Worm (Caenorhabditis elegans) whole organism, mixed stage, embryonic: Measurements from ENCODE around the gene F36D4.5.
A peak's percentile ranks its signal among the peaks of the same experiment; 100 is the strongest.

ENCODE experiments used
- M03D4.4 ChIP-seq: sonication (generic microtip); optimal IDR thresholded peaks from 2 replicates; lab custom pipeline; 2017; ENCODE audit warnings: mild to moderate bottlenecking, missing genetic modification characterization, missing compliant biosample characterization
- bed-3 ChIP-seq: fragments of 200-800 bp; sonication (Bioruptor generic); optimal IDR thresholded peaks from 3 replicates; lab custom pipeline; 2018; ENCODE audit warnings: mild to moderate bottlenecking, missing genetic modification characterization, moderate library complexity, missing compliant biosample characterization
- blmp-1 ChIP-seq: fragments of 150-350 bp; optimal IDR thresholded peaks from 2 replicates; lab custom pipeline; 2014; ENCODE audit warnings: missing biosample characterization, missing genetic modification characterization
- ceh-39 ChIP-seq: fragments of 150-350 bp; optimal IDR thresholded peaks from 2 replicates; lab custom pipeline; 2014; ENCODE audit warnings: missing biosample characterization, missing genetic modification characterization
- ceh-43 ChIP-seq: fragments of 200-800 bp; sonication (Bioruptor generic); optimal IDR thresholded peaks from 2 replicates; lab custom pipeline; 2018; ENCODE audit warnings: mild to moderate bottlenecking, missing genetic modification characterization, moderate library complexity, missing compliant biosample characterization
- ces-1 ChIP-seq: fragments of 150-350 bp; optimal IDR thresholded peaks from 2 replicates; lab custom pipeline; 2014; ENCODE audit warnings: missing biosample characterization, missing genetic modification reagents, missing genetic modification characterization
- cnd-1 ChIP-seq: fragments of 200-800 bp; sonication (Bioruptor generic); optimal IDR thresholded peaks from 2 replicates; lab custom pipeline; 2018; ENCODE audit warnings: mild to moderate bottlenecking, missing genetic modification characterization, missing compliant biosample characterization
- drap-1 ChIP-seq: fragments of 200-800 bp; sonication (Bioruptor generic); optimal IDR thresholded peaks from 3 replicates; lab custom pipeline; 2018; ENCODE audit warnings: mild to moderate bottlenecking, missing genetic modification characterization, missing compliant biosample characterization
- elt-1 ChIP-seq: sonication (generic microtip); optimal IDR thresholded peaks from 2 replicates; lab custom pipeline; 2017; ENCODE audit warnings: missing genetic modification characterization, mild to moderate bottlenecking, missing compliant biosample characterization, antibody characterized with exemption, moderate library complexity, borderline replicate concordance; ENCODE audit not compliant: insufficient read depth
- elt-3 ChIP-seq: fragments of 150-350 bp; optimal IDR thresholded peaks from 2 replicates; lab custom pipeline; 2014; ENCODE audit warnings: missing biosample characterization, missing genetic modification characterization
- flh-1 ChIP-seq: fragments of 200-800 bp; sonication (Bioruptor generic); optimal IDR thresholded peaks from 2 replicates; lab custom pipeline; 2018; ENCODE audit warnings: mild to moderate bottlenecking, missing genetic modification characterization, moderate library complexity, missing compliant biosample characterization
- ham-2 ChIP-seq: fragments of 200-800 bp; sonication (Bioruptor generic); optimal IDR thresholded peaks from 2 replicates; lab custom pipeline; 2018; ENCODE audit warnings: mild to moderate bottlenecking, missing genetic modification characterization, missing compliant biosample characterization
- hlh-1 ChIP-seq: fragments of 150-350 bp; optimal IDR thresholded peaks from 2 replicates; lab custom pipeline; 2014; ENCODE audit warnings: missing biosample characterization, missing genetic modification reagents, missing genetic modification characterization
- lin-13 ChIP-seq: fragments of 150-350 bp; optimal IDR thresholded peaks from 2 replicates; lab custom pipeline; 2014; ENCODE audit warnings: missing biosample characterization, missing genetic modification characterization
- lin-32 ChIP-seq: fragments of 200-800 bp; sonication (Bioruptor generic); optimal IDR thresholded peaks from 2 replicates; lab custom pipeline; 2018; ENCODE audit warnings: mild to moderate bottlenecking, missing genetic modification characterization, missing compliant biosample characterization
- lsy-2 ChIP-seq: fragments of 150-350 bp; optimal IDR thresholded peaks from 2 replicates; lab custom pipeline; 2014; ENCODE audit warnings: missing biosample characterization, missing genetic modification characterization
- mab-5 ChIP-seq: fragments of 150-350 bp; optimal IDR thresholded peaks from 2 replicates; lab custom pipeline; 2014; ENCODE audit warnings: missing biosample characterization, missing genetic modification characterization
- mls-2 ChIP-seq: sonication (generic microtip); optimal IDR thresholded peaks from 2 replicates; lab custom pipeline; 2016; ENCODE audit warnings: mild to moderate bottlenecking, missing genetic modification characterization, moderate library complexity, missing compliant biosample characterization
- nhr-12 ChIP-seq: fragments of 150-350 bp; optimal IDR thresholded peaks from 2 replicates; lab custom pipeline; 2014; ENCODE audit warnings: missing biosample characterization, missing genetic modification characterization
- nhr-2 ChIP-seq: fragments of 150-350 bp; optimal IDR thresholded peaks from 2 replicates; lab custom pipeline; 2014; ENCODE audit warnings: missing biosample characterization, missing genetic modification characterization
- nhr-237 ChIP-seq: fragments of 150-350 bp; optimal IDR thresholded peaks from 2 replicates; lab custom pipeline; 2014; ENCODE audit warnings: missing biosample characterization, missing genetic modification characterization
- nhr-76 ChIP-seq: sonication (generic microtip); optimal IDR thresholded peaks from 2 replicates; lab custom pipeline; 2017; ENCODE audit warnings: missing biosample characterization, missing genetic modification characterization
- sem-2 ChIP-seq: fragments of 200-800 bp; sonication (Bioruptor generic); optimal IDR thresholded peaks from 2 replicates; lab custom pipeline; 2018; ENCODE audit warnings: mild to moderate bottlenecking, missing genetic modification characterization, missing compliant biosample characterization
- snpc-4 ChIP-seq: fragments of 150-350 bp; optimal IDR thresholded peaks from 2 replicates; lab custom pipeline; 2014; ENCODE audit warnings: missing biosample characterization, missing genetic modification characterization
- sptf-1 ChIP-seq: sonication (generic microtip); optimal IDR thresholded peaks from 2 replicates; lab custom pipeline; 2017; ENCODE audit warnings: mild to moderate bottlenecking, missing genetic modification characterization, moderate library complexity, missing compliant biosample characterization
- unc-39 ChIP-seq: fragments of 150-350 bp; optimal IDR thresholded peaks from 2 replicates; lab custom pipeline; 2014; ENCODE audit warnings: missing biosample characterization, missing genetic modification characterization
- unc-62 ChIP-seq: fragments of 150-350 bp; optimal IDR thresholded peaks from 2 replicates; lab custom pipeline; 2014; ENCODE audit warnings: missing biosample characterization, missing genetic modification reagents, missing genetic modification characterization
- zip-8 ChIP-seq: fragments of 150-350 bp; optimal IDR thresholded peaks from 2 replicates; lab custom pipeline; 2014; ENCODE audit warnings: missing biosample characterization, missing genetic modification characterization
- ztf-11 ChIP-seq: fragments of 150-350 bp; optimal IDR thresholded peaks from 2 replicates; lab custom pipeline; 2014; ENCODE audit warnings: missing biosample characterization, missing genetic modification characterization

The F36D4.5 gene

DNA sequence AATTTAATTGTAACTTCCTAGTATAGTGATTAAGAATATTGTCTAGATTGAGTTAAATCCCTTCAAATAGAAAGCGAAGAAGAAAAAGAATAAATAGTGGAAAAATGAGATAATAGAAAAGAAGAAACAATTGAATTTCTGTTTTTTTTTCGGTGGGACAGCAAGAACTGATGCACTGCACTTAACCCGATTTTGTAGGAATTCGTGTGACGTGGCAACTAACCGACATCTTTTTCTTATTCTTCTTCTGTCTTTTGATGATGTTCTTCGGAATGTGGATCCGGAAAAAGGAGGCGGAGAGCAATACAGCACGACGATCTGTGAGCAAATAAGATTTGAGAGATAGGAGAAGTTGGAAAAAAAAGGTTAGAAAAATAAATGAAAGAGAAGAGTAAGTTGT lies 16.7 kb downstream of the F36D4.5 start:
- peak; percentile 21 for TF ChIP-seq ces-1
- TF ChIP-seq lsy-2 (tag; lab: Kevin White, UChicago): no peak

DNA sequence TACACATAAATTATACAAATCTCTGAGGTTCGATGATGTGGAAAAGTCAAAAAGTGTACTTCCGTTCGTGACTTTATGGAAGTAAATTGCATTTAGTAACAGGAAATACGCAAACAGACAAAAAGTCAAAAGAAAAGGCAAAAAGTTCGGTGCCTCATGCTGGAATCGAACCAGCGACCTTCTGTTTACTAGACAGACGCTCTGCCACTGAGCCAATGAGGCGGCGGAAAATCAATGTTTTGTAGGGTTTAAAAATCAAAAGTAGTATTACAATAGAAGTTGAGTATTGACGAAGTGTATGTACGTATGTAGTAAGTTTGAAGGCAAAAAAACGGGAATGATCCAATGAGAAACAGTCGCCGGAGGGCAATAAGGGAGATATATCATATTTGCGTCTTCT lies 18.7 kb downstream of the F36D4.5 start:
- TF ChIP-seq mab-5 (tag; lab: Kevin White, UChicago) (no peak), hlh-1 (tag; lab: Kevin White, UChicago) (no peak), ces-1 (no peak), sem-2 (GFP tag; lab: Kevin White, UChicago) (no peak), mls-2 (no peak), bed-3 (GFP tag; lab: Kevin White, UChicago) (no peak), unc-39 (tag; lab: Kevin White, UChicago) (no peak), sptf-1 (tag; lab: Kevin White, UChicago) (no peak), snpc-4 (tag; lab: Kevin White, UChicago) (no peak), nhr-76 (tag; lab: Kevin White, UChicago) (no peak), ceh-43 (GFP tag; lab: Kevin White, UChicago) (no peak)

ce11 chrV:9399886-9400373 lies 25.7 kb downstream of the F36D4.5 start, which contains the start of gene trpp-4:
trpp-4 (plus strand) TSS chrV:9400327.
- TF ChIP-seq ces-1: peak; percentile 85
- no peak for TF ChIP-seq ceh-39 (tag; lab: Kevin White, UChicago)

DNA sequence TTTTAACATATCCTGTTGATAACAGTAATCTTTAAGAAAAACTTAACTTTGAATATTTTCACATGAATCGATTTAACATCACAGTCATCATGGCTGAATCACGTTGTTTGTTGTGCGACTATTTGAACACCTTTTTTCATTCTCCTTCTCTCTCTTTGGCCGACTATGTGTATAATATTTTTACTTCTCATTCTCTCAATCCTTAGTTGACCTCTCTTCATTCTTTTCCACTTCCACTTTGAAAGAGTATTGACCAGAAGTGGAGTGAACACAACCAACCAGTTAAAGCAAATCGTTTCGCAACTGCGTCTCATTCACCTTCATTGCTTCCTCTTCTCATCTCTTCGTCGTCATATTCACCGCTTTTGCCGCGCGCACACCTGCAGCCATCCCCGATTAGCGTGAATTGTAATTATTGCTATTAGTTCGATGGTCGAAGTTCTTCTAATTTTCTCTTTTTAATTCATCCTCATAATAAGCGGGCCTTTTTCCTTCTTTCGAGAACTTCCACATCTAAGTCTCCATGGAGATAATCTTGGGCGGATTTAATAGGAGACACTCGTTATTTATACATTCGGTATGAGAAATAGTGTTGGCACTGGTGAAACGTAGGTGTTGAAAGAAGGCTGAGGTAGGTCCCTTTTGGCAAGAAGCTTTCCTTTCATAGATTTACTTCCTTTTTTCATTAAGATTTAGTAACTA lies 30.5 kb downstream of the F36D4.5 start:
- TF ChIP-seq mls-2 (peak; percentile 51), sptf-1 (tag; lab: Kevin White, UChicago) (no peak), ceh-43 (GFP tag; lab: Kevin White, UChicago) (peak; percentile 45), nhr-2 (tag; lab: Kevin White, UChicago) (no peak), ham-2 (GFP tag; lab: Kevin White, UChicago) (peak; percentile 90), flh-1 (GFP tag; lab: Kevin White, UChicago) (no peak), lin-13 (no peak), mab-5 (tag; lab: Kevin White, UChicago) (no peak), lsy-2 (tag; lab: Kevin White, UChicago) (no peak), elt-1 (tag; lab: Kevin White, UChicago) (no peak), drap-1 (no peak), cnd-1 (tag; lab: Kevin White, UChicago) (no peak), lin-32 (no peak), unc-62 (GFP tag; lab: Kevin White, UChicago) (no peak), elt-3 (tag; lab: Kevin White, UChicago) (no peak), snpc-4 (tag; lab: Kevin White, UChicago) (no peak), blmp-1 (tag; lab: Kevin White, UChicago) (no peak), M03D4.4 (tag; lab: Kevin White, UChicago) (no peak), ces-1 (no peak), nhr-237 (tag; lab: Kevin White, UChicago) (no peak)
- TF ChIP-seq, all 35 proteins: peak for 3

DNA sequence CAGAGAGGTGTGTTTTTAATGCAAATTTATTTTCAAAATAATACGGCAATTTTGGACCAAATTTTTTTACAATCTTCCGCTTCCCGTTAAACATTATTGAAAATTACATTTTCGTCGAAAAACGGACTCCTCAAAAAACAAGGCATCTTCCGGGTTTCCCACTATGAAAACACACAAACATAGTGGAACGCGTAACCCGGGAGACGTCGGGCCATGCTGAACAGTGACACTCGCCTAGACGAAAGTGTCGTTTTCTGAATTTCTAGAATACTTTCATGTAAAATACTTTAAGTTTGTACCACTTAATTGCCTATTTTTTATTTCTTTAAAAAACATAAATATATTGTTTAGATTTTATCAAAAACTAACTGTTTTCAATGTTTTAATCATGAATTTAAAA lies 33.7 kb downstream of the F36D4.5 start:
- TF ChIP-seq flh-1 (GFP tag; lab: Kevin White, UChicago) (no peak), ham-2 (GFP tag; lab: Kevin White, UChicago) (no peak), sem-2 (GFP tag; lab: Kevin White, UChicago) (no peak), lsy-2 (tag; lab: Kevin White, UChicago) (no peak), nhr-12 (tag; lab: Kevin White, UChicago) (no peak), lin-13 (no peak), mab-5 (tag; lab: Kevin White, UChicago) (no peak), unc-62 (GFP tag; lab: Kevin White, UChicago) (no peak), sptf-1 (tag; lab: Kevin White, UChicago) (no peak), zip-8 (tag; lab: Kevin White, UChicago) (no peak), cnd-1 (tag; lab: Kevin White, UChicago) (no peak), ztf-11 (tag; lab: Kevin White, UChicago) (no peak)
